Worm (Caenorhabditis elegans) whole organism, late embryonic: ENCODE measurements around the gene ctr-9.

ENCODE experiments used
- C38D4.7 ChIP-seq: fragments of 200-800 bp; sonication (Bioruptor generic); optimal IDR thresholded peaks from 2 replicates; lab custom pipeline; 2018; ENCODE audit warnings: mild to moderate bottlenecking, missing genetic modification characterization, moderate library complexity, missing compliant biosample characterization
- K09A11.1 ChIP-seq: sonication (generic microtip); optimal IDR thresholded peaks from 2 replicates; lab custom pipeline; 2017; ENCODE audit warnings: antibody characterized with exemption, mild to moderate bottlenecking, missing genetic modification characterization, missing compliant biosample characterization; ENCODE audit not compliant: insufficient read depth
- ahr-1 ChIP-seq: sonication (generic microtip); optimal IDR thresholded peaks from 2 replicates; lab custom pipeline; 2016; ENCODE audit warnings: missing genetic modification characterization, missing compliant biosample characterization
- ama-1 ChIP-seq: fragments of 150-350 bp; optimal IDR thresholded peaks from 2 replicates; lab custom pipeline; 2014
- ceh-14 ChIP-seq: sonication (generic microtip); optimal IDR thresholded peaks from 2 replicates; lab custom pipeline; 2016; ENCODE audit warnings: missing genotype, missing genetic modification characterization, missing compliant biosample characterization
- ceh-24 ChIP-seq: sonication (generic microtip); optimal IDR thresholded peaks from 2 replicates; lab custom pipeline; 2016; ENCODE audit warnings: mild to moderate bottlenecking, missing genetic modification characterization, missing compliant biosample characterization
- elt-2 ChIP-seq: sonication (generic microtip); optimal IDR thresholded peaks from 2 replicates; lab custom pipeline; 2016; ENCODE audit warnings: missing genetic modification reagents, missing genetic modification characterization, missing compliant biosample characterization
- fkh-10 ChIP-seq: fragments of 150-350 bp; optimal IDR thresholded peaks from 2 replicates; lab custom pipeline; 2014; ENCODE audit warnings: missing biosample characterization, missing genetic modification reagents, missing genetic modification characterization
- fkh-6 ChIP-seq: sonication (generic microtip); optimal IDR thresholded peaks from 2 replicates; lab custom pipeline; 2016; ENCODE audit warnings: missing genetic modification characterization, missing compliant biosample characterization
- nhr-11 ChIP-seq: fragments of 150-350 bp; optimal IDR thresholded peaks from 2 replicates; lab custom pipeline; 2014; ENCODE audit warnings: missing biosample characterization, missing genetic modification characterization
- pag-3 ChIP-seq: sonication (generic microtip); optimal IDR thresholded peaks from 2 replicates; lab custom pipeline; 2016; ENCODE audit warnings: missing compliant biosample characterization, missing genetic modification characterization, borderline replicate concordance
- pha-4 ChIP-seq: fragments of 150-350 bp; optimal IDR thresholded peaks from 2 replicates; lab custom pipeline; 2018; ENCODE audit warnings: missing biosample characterization, missing genetic modification reagents, missing genetic modification characterization
- pros-1 ChIP-seq: fragments of 150-350 bp; optimal IDR thresholded peaks from 2 replicates; lab custom pipeline; 2014; ENCODE audit warnings: missing biosample characterization, missing genetic modification reagents, missing genetic modification characterization
- rnt-1 ChIP-seq: sonication (generic microtip); optimal IDR thresholded peaks from 2 replicates; lab custom pipeline; 2016; ENCODE audit warnings: missing genetic modification characterization, missing compliant biosample characterization

DNA sequence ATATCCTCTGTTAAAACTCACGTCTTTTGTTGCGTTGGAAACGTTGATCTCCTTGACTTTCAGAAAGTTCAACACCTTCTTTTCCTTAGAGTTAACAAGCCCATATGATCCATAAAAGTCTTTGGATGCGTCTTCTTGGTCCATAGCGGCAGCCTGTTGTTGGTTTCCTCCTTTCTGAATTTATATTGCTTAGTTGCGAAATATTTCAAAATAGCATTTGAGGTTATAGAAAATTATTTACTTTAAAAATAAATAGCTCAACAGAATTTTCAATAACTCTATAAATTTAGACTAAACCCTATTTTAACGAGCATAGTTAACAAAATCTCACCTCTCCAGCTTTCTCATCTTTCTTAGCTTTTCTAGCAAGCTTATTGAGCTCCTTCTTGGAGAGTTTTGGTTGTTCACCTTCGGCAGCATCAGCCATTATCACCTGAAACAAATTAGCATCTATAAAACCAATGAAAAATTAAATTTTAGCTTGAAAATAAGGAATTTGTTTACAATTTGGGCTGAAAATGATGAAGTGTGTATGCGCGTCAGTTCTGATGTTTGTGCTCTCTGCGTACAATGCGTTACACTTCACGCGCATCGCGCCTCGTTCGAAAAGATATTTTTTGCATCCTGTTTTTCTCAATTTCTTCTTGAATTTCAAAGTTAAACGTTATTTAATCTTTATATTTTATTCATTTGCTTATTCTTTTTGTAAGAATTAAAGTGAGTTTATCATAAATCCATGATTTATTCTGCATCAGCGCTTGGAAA, at the start of gene ctr-9, which contains the start of gene dars-1:
- TF ChIP-seq pha-4 (no peak), ceh-24 (tag; lab: Kevin White, UChicago) (no peak), elt-2 (tag; lab: Kevin White, UChicago) (no peak), C38D4.7 (no peak), rnt-1 (no peak), ahr-1 (no peak), fkh-6 (no peak), nhr-11 (tag; lab: Kevin White, UChicago) (no peak), ama-1 (lab: Kevin White, UChicago) (no peak), pros-1 (no peak), ceh-14 (tag; lab: Kevin White, UChicago) (no peak), fkh-10 (GFP tag; lab: Kevin White, UChicago) (no peak), K09A11.1 (tag; lab: Kevin White, UChicago) (no peak), pag-3 (no peak)
